Worm (Caenorhabditis elegans): ENCODE data around the gene npr-31.

ce11 chrII:7195541-7195940 is 51.1 kb downstream of the npr-31 start, which contains the start of gene acdh-12:
- TF ChIP-seq pag-3 (tag; optimal IDR thresholded peaks at IDR 0.05; ENCODE audit: borderline replicate concordance) (no peak), unc-86 (tag; optimal IDR thresholded peaks at IDR 0.05) (no peak), ama-1 (optimal IDR thresholded peaks at IDR 0.05) (no peak), K09A11.1 (tag; optimal IDR thresholded peaks at IDR 0.05; ENCODE audit: insufficient read depth) (no peak), sox-4 (tag; optimal IDR thresholded peaks at IDR 0.05) (no peak), ceh-19 (GFP tag; optimal IDR thresholded peaks at IDR 0.05) (no peak), ceh-6 (GFP tag; optimal IDR thresholded peaks at IDR 0.05) (no peak), pqm-1 (tag; optimal IDR thresholded peaks at IDR 0.05) (no peak), pat-9 (tag; optimal IDR thresholded peaks at IDR 0.05) (no peak), nhr-11 (tag; optimal IDR thresholded peaks at IDR 0.05) (no peak), ceh-22 (tag; optimal IDR thresholded peaks at IDR 0.05) (no peak), C38D4.7 (GFP tag; optimal IDR thresholded peaks at IDR 0.05) (no peak), pha-4 (tag; optimal IDR thresholded peaks at IDR 0.05) (no peak)

All from whole organism, late embryonic.